Fruit fly (Drosophila melanogaster) whole organism, prepupa: Measurements from ENCODE around the gene WDR79.

Experiments used
- CG11902 ChIP-seq: fragments of 200-800 bp; sonication (Bioruptor generic); optimal IDR thresholded peaks from 3 replicates; lab custom pipeline; 2016; ENCODE audit warnings: missing biosample characterization, missing genetic modification characterization
- CG16779 ChIP-seq: fragments of 200-800 bp; sonication (Bioruptor generic); optimal IDR thresholded peaks from 3 replicates; lab custom pipeline; 2017; ENCODE audit warnings: missing biosample characterization, mild to moderate bottlenecking, missing genetic modification characterization
- CG6163 ChIP-seq: fragments of 200-800 bp; sonication (Bioruptor generic); IDR thresholded peaks from 3 replicates; pipeline ENCODE4 v1.3.6; 2022; ENCODE audit warnings: missing biosample characterization, missing genetic modification characterization
- Gug ChIP-seq: fragments of 200-800 bp; sonication (Bioruptor generic); IDR thresholded peaks from 2 replicates; pipeline ENCODE4 v1.3.6; 2022; ENCODE audit warnings: missing biosample characterization, missing genetic modification characterization
- Met ChIP-seq: fragments of 200-800 bp; sonication (Bioruptor generic); optimal IDR thresholded peaks from 3 replicates; lab custom pipeline; 2016; ENCODE audit warnings: missing biosample characterization, missing genetic modification characterization
- Sox15 ChIP-seq: fragments of 200-800 bp; sonication (Bioruptor generic); optimal IDR thresholded peaks from 3 replicates; lab custom pipeline; 2016; ENCODE audit warnings: missing biosample characterization, missing genetic modification characterization
- dsx ChIP-seq: fragments of 200-800 bp; optimal IDR thresholded peaks from 3 replicates; lab custom pipeline; 2019; ENCODE audit warnings: missing biosample characterization, mild to moderate bottlenecking, missing genetic modification characterization, moderate library complexity; ENCODE audit not compliant: poor library complexity, severe bottlenecking
- salr ChIP-seq, 2 experiments: fragments of 200-800 bp; sonication (Bioruptor generic); optimal IDR thresholded peaks; 3 replicates each; lab custom pipeline; 2016 to 2018; ENCODE audit warnings: missing biosample characterization in 2 of 2, missing genetic modification characterization in 2 of 2, mild to moderate bottlenecking in 1 of 2

DNA sequence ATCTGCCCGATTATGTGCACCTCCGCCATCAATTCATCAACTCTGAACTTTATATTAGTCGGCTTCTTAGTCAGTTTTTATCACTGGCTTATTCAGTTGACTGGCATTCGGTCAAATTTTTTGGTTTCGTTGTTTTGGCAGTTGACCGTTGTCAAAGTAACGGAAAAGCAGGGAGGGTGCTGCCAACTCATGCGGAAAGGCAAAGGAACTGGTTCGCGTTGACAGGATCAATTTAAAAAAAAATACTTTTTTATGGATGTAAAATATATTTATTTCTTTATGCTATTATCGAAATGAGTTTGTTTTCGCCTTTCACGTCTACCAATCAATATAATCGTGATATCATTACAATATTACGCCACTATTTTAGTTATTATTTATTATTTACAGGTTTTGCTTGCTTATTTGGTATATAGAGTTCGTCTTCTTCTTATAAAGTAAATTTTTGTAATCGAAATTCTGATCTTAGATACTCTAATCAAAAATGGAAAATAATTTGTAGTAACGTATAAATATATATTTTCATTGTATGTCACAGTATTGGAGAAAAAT lies 3.0 kb upstream of the WDR79 start, which contains the start of the genes B9d2, tctn and CG9222:
- TF ChIP-seq salr (GFP tag; optimal IDR thresholded peaks at IDR 0.05; lab: Kevin White, UChicago) (no peak), CG16779 (no peak), Gug (GFP tag; lab: Robert Waterston, UW) (no peak), CG11902 (GFP tag; lab: Kevin White, UChicago) (no peak), CG6163 (GFP tag; lab: Robert Waterston, UW) (no peak), dsx (GFP tag; lab: Kevin White, UChicago) (no peak), Met (GFP tag; lab: Kevin White, UChicago) (no peak), Sox15 (GFP tag; lab: Kevin White, UChicago) (no peak)
